Fruit fly (Drosophila melanogaster) whole organism, embryonic: ENCODE results near the gene Dus3.

ENCODE experiments used
- Abd-B ChIP-seq: fragments of 200-800 bp; sonication (Bioruptor generic); optimal IDR thresholded peaks from 2 replicates; lab custom pipeline; 2018; ENCODE audit warnings: missing biosample characterization, mild to moderate bottlenecking, missing genetic modification characterization, moderate library complexity
- CG10654 ChIP-seq: fragments of 200-800 bp; sonication (Bioruptor generic); optimal IDR thresholded peaks from 2 replicates; lab custom pipeline; 2016; ENCODE audit warnings: missing biosample characterization, missing genetic modification characterization
- CG11504 ChIP-seq: fragments of 200-800 bp; sonication (Bioruptor generic); optimal IDR thresholded peaks from 3 replicates; lab custom pipeline; 2019; ENCODE audit warnings: missing biosample characterization, mild to moderate bottlenecking, missing genetic modification characterization, moderate library complexity
- CG16863 ChIP-seq: fragments of 200-800 bp; sonication (Bioruptor generic); optimal IDR thresholded peaks from 3 replicates; lab custom pipeline; 2016; ENCODE audit warnings: missing biosample characterization, missing genetic modification characterization
- CG18262 ChIP-seq: fragments of 200-800 bp; optimal IDR thresholded peaks from 3 replicates; lab custom pipeline; 2019; ENCODE audit warnings: missing biosample characterization, mild to moderate bottlenecking, missing genetic modification characterization, moderate library complexity
- CG18599 ChIP-seq: fragments of 200-800 bp; sonication (Bioruptor generic); optimal IDR thresholded peaks from 3 replicates; lab custom pipeline; 2017; ENCODE audit warnings: missing biosample characterization, missing genetic modification characterization, mild to moderate bottlenecking, moderate library complexity, missing genetic modification reagents
- CG2120 ChIP-seq: fragments of 200-800 bp; sonication (Bioruptor generic); optimal IDR thresholded peaks from 3 replicates; lab custom pipeline; 2016; ENCODE audit warnings: missing biosample characterization, missing genetic modification characterization
- CG30403 ChIP-seq: fragments of 200-800 bp; sonication (Bioruptor generic); optimal IDR thresholded peaks from 3 replicates; lab custom pipeline; 2016; ENCODE audit warnings: missing biosample characterization, missing genetic modification characterization
- CG32532 ChIP-seq: fragments of 200-800 bp; sonication (Bioruptor generic); IDR thresholded peaks from 2 replicates; pipeline ENCODE4 v1.3.6; 2022; ENCODE audit warnings: missing biosample characterization, missing genetic modification characterization
- CG4707 ChIP-seq: fragments of 200-800 bp; sonication (Bioruptor generic); optimal IDR thresholded peaks from 2 replicates; lab custom pipeline; 2018; ENCODE audit warnings: missing biosample characterization, mild to moderate bottlenecking, missing genetic modification characterization, moderate library complexity
- CG7556 ChIP-seq: fragments of 200-800 bp; sonication (Bioruptor generic); optimal IDR thresholded peaks from 2 replicates; lab custom pipeline; 2017; ENCODE audit warnings: missing biosample characterization, mild to moderate bottlenecking, missing genetic modification characterization
- CG7786 ChIP-seq: fragments of 200-800 bp; sonication (Bioruptor generic); optimal IDR thresholded peaks from 2 replicates; lab custom pipeline; 2016; ENCODE audit warnings: missing biosample characterization, missing genetic modification characterization
- CG7839 ChIP-seq: fragments of 200-800 bp; sonication (Bioruptor generic); optimal IDR thresholded peaks from 3 replicates; lab custom pipeline; 2018; ENCODE audit warnings: missing biosample characterization, mild to moderate bottlenecking, missing genetic modification characterization, moderate library complexity
- Ets65A ChIP-seq: fragments of 200-800 bp; sonication (Bioruptor generic); peaks from one replicate; lab custom pipeline; 2016; ENCODE audit warnings: missing biosample characterization, missing genetic modification characterization
- Hey ChIP-seq: fragments of 200-800 bp; sonication (Bioruptor generic); optimal IDR thresholded peaks from 3 replicates; lab custom pipeline; 2018; ENCODE audit warnings: missing biosample characterization, mild to moderate bottlenecking, missing genetic modification characterization
- Med ChIP-seq: fragments of 200-800 bp; sonication (Bioruptor generic); peaks from one replicate; lab custom pipeline; 2016; ENCODE audit warnings: missing biosample characterization, missing genetic modification characterization, mild to moderate bottlenecking, inconsistent platforms, moderate library complexity
- Oli ChIP-seq: fragments of 200-800 bp; sonication (Bioruptor generic); optimal IDR thresholded peaks from 2 replicates; lab custom pipeline; 2018; ENCODE audit warnings: missing biosample characterization, mild to moderate bottlenecking, missing genetic modification characterization, moderate library complexity
- Opbp ChIP-seq: fragments of 200-800 bp; sonication (Bioruptor generic); IDR thresholded peaks from 3 replicates; pipeline ENCODE4 v1.3.6; 2022; ENCODE audit warnings: missing biosample characterization, missing genetic modification characterization; ENCODE audit not compliant: partially characterized antibody
- Sox102F ChIP-seq: fragments of 200-800 bp; sonication (Bioruptor generic); optimal IDR thresholded peaks from 2 replicates; lab custom pipeline; 2018; ENCODE audit warnings: missing biosample characterization, mild to moderate bottlenecking, missing genetic modification characterization, moderate library complexity
- Xbp1 ChIP-seq: fragments of 200-800 bp; sonication (Bioruptor generic); optimal IDR thresholded peaks from 3 replicates; lab custom pipeline; 2016; ENCODE audit warnings: missing biosample characterization, mild to moderate bottlenecking, missing genetic modification characterization
- bsh ChIP-seq, 2 experiments: fragments of 200-800 bp; sonication (Bioruptor generic); optimal IDR thresholded peaks; 2 replicates each; lab custom pipeline; 2017 to 2018; ENCODE audit warnings: mild to moderate bottlenecking in 2 of 2, missing biosample characterization in 2 of 2, missing genetic modification characterization in 2 of 2, moderate library complexity in 1 of 2
- crol ChIP-seq: fragments of 200-800 bp; sonication (Bioruptor generic); IDR thresholded peaks from 2 replicates; pipeline ENCODE4 v1.3.6; 2022; ENCODE audit warnings: missing biosample characterization, missing genetic modification characterization
- crp ChIP-seq, 2 experiments: fragments of 200-800 bp; sonication (Bioruptor generic); optimal IDR thresholded peaks; 2 replicates in 1 of 2; 3 replicates in 1 of 2; lab custom pipeline; 2017; ENCODE audit warnings: missing biosample characterization in 2 of 2, missing genetic modification characterization in 2 of 2, mild to moderate bottlenecking in 1 of 2, moderate library complexity in 1 of 2
- da ChIP-seq: fragments of 200-800 bp; sonication (Bioruptor generic); optimal IDR thresholded peaks from 2 replicates; lab custom pipeline; 2016; ENCODE audit warnings: missing biosample characterization, missing genetic modification characterization
- dmrt99B ChIP-seq: fragments of 200-800 bp; sonication (Bioruptor generic); optimal IDR thresholded peaks from 2 replicates; lab custom pipeline; 2018; ENCODE audit warnings: missing biosample characterization, mild to moderate bottlenecking, missing genetic modification characterization, moderate library complexity
- grau ChIP-seq: fragments of 200-800 bp; optimal IDR thresholded peaks from 3 replicates; lab custom pipeline; 2019; ENCODE audit warnings: missing biosample characterization, mild to moderate bottlenecking, missing genetic modification characterization, moderate library complexity
- ind ChIP-seq: fragments of 200-800 bp; sonication (Bioruptor generic); optimal IDR thresholded peaks from 3 replicates; lab custom pipeline; 2016; ENCODE audit warnings: missing biosample characterization, missing genetic modification characterization
- nerfin-1 ChIP-seq: fragments of 200-800 bp; sonication (Bioruptor generic); optimal IDR thresholded peaks from 3 replicates; lab custom pipeline; 2019; ENCODE audit warnings: missing biosample characterization, mild to moderate bottlenecking, missing genetic modification characterization, moderate library complexity
- pum ChIP-seq: fragments of 200-800 bp; sonication (Bioruptor generic); optimal IDR thresholded peaks from 2 replicates; lab custom pipeline; 2016; ENCODE audit warnings: missing biosample characterization, missing genetic modification characterization
- rib ChIP-seq: fragments of 200-800 bp; sonication (Bioruptor generic); IDR thresholded peaks from 2 replicates; pipeline ENCODE4 v1.3.6; 2022; ENCODE audit warnings: missing biosample characterization, missing genetic modification characterization
- seq ChIP-seq: fragments of 200-800 bp; sonication (Bioruptor generic); IDR thresholded peaks from 2 replicates; pipeline ENCODE4 v1.3.6; 2022; ENCODE audit warnings: missing biosample characterization, missing genetic modification characterization
- sima ChIP-seq: fragments of 200-800 bp; sonication (Bioruptor generic); optimal IDR thresholded peaks from 2 replicates; lab custom pipeline; 2016; ENCODE audit warnings: missing biosample characterization, missing genetic modification characterization
- toy ChIP-seq: fragments of 200-800 bp; sonication (Bioruptor generic); IDR thresholded peaks from 2 replicates; pipeline ENCODE4 v1.3.6; 2022; ENCODE audit warnings: missing biosample characterization, missing genetic modification characterization
- ttk ChIP-seq: fragments of 200-800 bp; sonication (Bioruptor generic); IDR thresholded peaks from 2 replicates; pipeline ENCODE4 v2.1.2; 2022; ENCODE audit warnings: missing biosample characterization, missing genetic modification characterization
- unpg ChIP-seq: fragments of 200-800 bp; sonication (Bioruptor generic); optimal IDR thresholded peaks from 3 replicates; lab custom pipeline; 2018; ENCODE audit warnings: missing biosample characterization, mild to moderate bottlenecking, missing genetic modification characterization, moderate library complexity
- wdn ChIP-seq: fragments of 200-800 bp; sonication (Bioruptor generic); IDR thresholded peaks from 2 replicates; pipeline ENCODE4 v1.3.6; 2022; ENCODE audit warnings: missing biosample characterization, missing genetic modification characterization
- wor ChIP-seq: fragments of 200-800 bp; sonication (Bioruptor generic); IDR thresholded peaks from 2 replicates; pipeline ENCODE4 v1.3.6; 2022; ENCODE audit warnings: missing biosample characterization, missing genetic modification characterization

Dus3 gene

DNA sequence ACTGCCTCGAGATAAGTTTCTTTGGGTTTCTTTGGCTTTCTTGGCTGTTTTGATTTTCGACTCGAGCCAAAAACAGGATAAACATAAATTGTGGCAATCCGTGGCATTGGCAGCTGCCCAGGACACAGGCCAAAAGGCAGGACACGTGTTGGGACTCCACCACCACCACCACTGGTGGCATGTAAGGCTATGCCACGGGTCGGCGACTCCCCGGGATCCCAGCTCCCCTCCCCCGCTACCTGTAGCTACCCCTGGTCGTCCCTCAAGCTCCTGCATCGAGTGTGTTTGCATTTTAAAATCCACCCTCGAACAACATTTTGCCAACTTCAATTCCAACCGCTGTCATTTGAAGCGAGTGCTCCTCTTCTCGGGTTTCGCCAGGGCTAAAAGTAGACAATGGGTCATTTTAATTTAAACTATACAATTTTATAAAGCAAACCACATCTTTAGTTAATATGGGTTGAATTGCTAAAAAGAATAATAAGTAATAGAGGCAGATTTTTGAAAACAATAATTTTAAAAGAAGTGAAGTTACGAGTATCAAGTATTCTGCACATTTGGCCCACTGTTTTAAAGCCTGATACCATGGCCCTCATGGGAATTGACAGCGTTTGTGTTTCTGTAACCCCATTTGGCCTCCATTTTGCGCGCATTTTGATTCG is 43.4 kb downstream of the Dus3 start (continued):
- TF ChIP-seq CG18599 (GFP tag; lab: Kevin White, UChicago) (peak; percentile 42), Oli (tag; lab: Kevin White, UChicago) (peak; percentile 6), crol (GFP tag; lab: Robert Waterston, UW) (peak; percentile 73), rib (GFP tag; lab: Robert Waterston, UW) (no peak), CG11504 (tag; lab: Kevin White, UChicago) (peak; percentile 20), CG7839 (peak; percentile 15), CG7786 (no peak), Sox102F (peak; percentile 25), Hey (tag; lab: Kevin White, UChicago) (peak; percentile 80), ind (GFP tag; lab: Kevin White, UChicago) (no peak), pum (GFP tag; lab: Kevin White, UChicago) (no peak), Abd-B (no peak), CG7556 (GFP tag; lab: Kevin White, UChicago) (peak; percentile 7), seq (GFP tag; lab: Robert Waterston, UW) (0 out of 2 replicates have a peak, but pooled peaks have one; percentile 13), wdn (GFP tag; lab: Robert Waterston, UW) (no peak), Opbp (GFP tag; lab: Robert Waterston, UW) (no peak), Med (GFP tag; lab: Kevin White, UChicago) (peak; percentile 10), CG4707 (GFP tag; lab: Kevin White, UChicago) (peak; percentile 41), CG30403 (GFP tag; lab: Kevin White, UChicago) (peak; percentile 2), bsh (GFP tag; optimal IDR thresholded peaks at IDR 0.05; lab: Kevin White, UChicago) (peak in 1 of 2 experiments; percentile 19), unpg (GFP tag; lab: Kevin White, UChicago) (peak; percentile 20), toy (GFP tag; lab: Robert Waterston, UW) (no peak), wor (GFP tag; lab: Robert Waterston, UW) (no peak), Xbp1 (GFP tag; lab: Kevin White, UChicago) (no peak), CG18262 (tag; lab: Kevin White, UChicago) (no peak), Ets65A (peak; percentile 58), CG2120 (peak; percentile 29), da (GFP tag; lab: Kevin White, UChicago) (no peak), CG10654 (GFP tag; lab: Kevin White, UChicago) (no peak), grau (tag; lab: Kevin White, UChicago) (peak; percentile 11), CG32532 (GFP tag; lab: Robert Waterston, UW) (no peak), CG16863 (GFP tag; lab: Kevin White, UChicago) (no peak), dmrt99B (tag; lab: Kevin White, UChicago) (peak; percentile 50), nerfin-1 (tag; lab: Kevin White, UChicago) (peak; percentile 56), sima (no peak), crp (GFP tag; optimal IDR thresholded peaks at IDR 0.05; lab: Kevin White, UChicago) (no peak)

- TF ChIP-seq ttk (no peak), Ets65A (peak; percentile 91)
Measured at dm6 chr2L:19805007-19805406, 46.3 kb downstream of the Dus3 start.
